Worm (Caenorhabditis elegans) whole organism, early embryonic: Measurements from ENCODE around the gene nfu-1.

Experiments used
- B0310.2 ChIP-seq: sonication (generic microtip); optimal IDR thresholded peaks from 2 replicates; lab custom pipeline; 2016; ENCODE audit warnings: mild to moderate bottlenecking, missing genetic modification characterization, missing compliant biosample characterization
- F13C5.2 ChIP-seq: sonication (generic microtip); optimal IDR thresholded peaks from 2 replicates; lab custom pipeline; 2017; ENCODE audit warnings: mild to moderate bottlenecking, missing genetic modification characterization, inconsistent platforms, missing compliant biosample characterization
- aly-1 ChIP-seq: sonication (generic microtip); optimal IDR thresholded peaks from 2 replicates; lab custom pipeline; 2016; ENCODE audit warnings: missing genetic modification characterization, missing compliant biosample characterization
- ama-1 ChIP-seq: fragments of 150-350 bp; optimal IDR thresholded peaks from 2 replicates; lab custom pipeline; 2014
- ceh-13 ChIP-seq: fragments of 200-800 bp; sonication (Bioruptor generic); optimal IDR thresholded peaks from 2 replicates; lab custom pipeline; 2018; ENCODE audit warnings: mild to moderate bottlenecking, missing genetic modification characterization, missing compliant biosample characterization
- ceh-36 ChIP-seq: sonication (generic microtip); optimal IDR thresholded peaks from 2 replicates; lab custom pipeline; 2016; ENCODE audit warnings: missing genetic modification characterization, inconsistent platforms, missing compliant biosample characterization
- ets-7 ChIP-seq: sonication (generic microtip); optimal IDR thresholded peaks from 2 replicates; lab custom pipeline; 2016; ENCODE audit warnings: missing genotype, missing genetic modification characterization, missing compliant biosample characterization
- flt-1 ChIP-seq: fragments of 200-800 bp; sonication (Bioruptor generic); IDR thresholded peaks from 2 replicates; pipeline ENCODE4 v1.3.6; 2022; ENCODE audit warnings: missing genetic modification characterization, missing compliant biosample characterization
- hmbx-1 ChIP-seq: sonication (generic microtip); optimal IDR thresholded peaks from 2 replicates; lab custom pipeline; 2016; ENCODE audit warnings: mild to moderate bottlenecking, missing genetic modification characterization, missing compliant biosample characterization
- hmg-4 ChIP-seq: fragments of 200-800 bp; sonication (Bioruptor generic); optimal IDR thresholded peaks from 2 replicates; lab custom pipeline; 2018; ENCODE audit warnings: mild to moderate bottlenecking, missing genetic modification characterization, missing compliant biosample characterization
- hnd-1 ChIP-seq: sonication (generic microtip); optimal IDR thresholded peaks from 2 replicates; lab custom pipeline; 2016; ENCODE audit warnings: missing genetic modification characterization, missing compliant biosample characterization
- pes-1 ChIP-seq: fragments of 200-800 bp; sonication (Bioruptor generic); IDR thresholded peaks from 2 replicates; pipeline ENCODE4 v1.3.6; 2022; ENCODE audit warnings: missing genetic modification reagents, missing genetic modification characterization, missing compliant biosample characterization
- scrt-1 ChIP-seq: fragments of 200-800 bp; sonication (Bioruptor generic); IDR thresholded peaks from 2 replicates; pipeline ENCODE4 v1.3.6; 2022; ENCODE audit warnings: missing genetic modification characterization, missing compliant biosample characterization
- sea-1 ChIP-seq: fragments of 200-800 bp; sonication (Bioruptor generic); conservative IDR thresholded peaks from 2 replicates; pipeline ENCODE4 v1.3.6; 2022; ENCODE audit warnings: missing genetic modification characterization, missing compliant biosample characterization
- tbx-11 ChIP-seq: fragments of 200-800 bp; sonication (Bioruptor generic); IDR thresholded peaks from 2 replicates; pipeline ENCODE4 v1.3.6; 2022; ENCODE audit warnings: missing genetic modification characterization, missing compliant biosample characterization
- tbx-37 ChIP-seq: fragments of 200-800 bp; sonication (Bioruptor generic); conservative IDR thresholded peaks from 2 replicates; pipeline ENCODE4 v1.3.6; 2022; ENCODE audit warnings: missing genetic modification reagents, missing genetic modification characterization, missing compliant biosample characterization
- tra-4 ChIP-seq: sonication (generic microtip); optimal IDR thresholded peaks from 2 replicates; lab custom pipeline; 2017; ENCODE audit warnings: missing genetic modification characterization, missing compliant biosample characterization

The nfu-1 gene

ce11 chrIV:10394858-10395257 is 7.6 kb downstream of the nfu-1 start, which contains the start of gene R10H10.4:
R10H10.4 (minus strand) TSS chrIV:10394958.
- TF ChIP-seq flt-1 (GFP tag; lab: Robert Waterston, UW) (no peak), aly-1 (no peak), tbx-37 (GFP tag; lab: Robert Waterston, UW) (no peak), hnd-1 (tag; lab: Kevin White, UChicago) (no peak), sea-1 (GFP tag; lab: Robert Waterston, UW) (no peak), ama-1 (lab: Kevin White, UChicago) (no peak), hmg-4 (no peak), hmbx-1 (tag; lab: Kevin White, UChicago) (no peak), tbx-11 (GFP tag; lab: Robert Waterston, UW) (no peak), F13C5.2 (tag; lab: Kevin White, UChicago) (no peak), ceh-13 (no peak), ceh-36 (no peak), scrt-1 (no peak), tra-4 (tag; lab: Kevin White, UChicago) (no peak), pes-1 (GFP tag; lab: Robert Waterston, UW) (no peak), B0310.2 (tag; lab: Kevin White, UChicago) (no peak)

- no peak for TF ChIP-seq tra-4 (tag; lab: Kevin White, UChicago)
- no peak for TF ChIP-seq tbx-37 (GFP tag; lab: Robert Waterston, UW)
Measured at ce11 chrIV:10396827-10397226, 9.6 kb downstream of the nfu-1 start.

- TF ChIP-seq hnd-1 (tag; lab: Kevin White, UChicago) = no peak
- TF ChIP-seq flt-1 (GFP tag; lab: Robert Waterston, UW) = no peak
Measured at ce11 chrIV:10398244-10398643, 11.0 kb downstream of the nfu-1 start.

- TF ChIP-seq aly-1 (peak; percentile 56), hmbx-1 (tag; lab: Kevin White, UChicago) (no peak), tbx-11 (GFP tag; lab: Robert Waterston, UW) (0 out of 2 replicates have a peak, but pooled peaks have one; percentile 34), sea-1 (GFP tag; lab: Robert Waterston, UW) (no peak), B0310.2 (tag; lab: Kevin White, UChicago) (no peak), F13C5.2 (tag; lab: Kevin White, UChicago) (peak; percentile 56)
Measured at ce11 chrIV:10403193-10404058, 16.2 kb downstream of the nfu-1 start, which contains the start of gene gpa-7. gpa-7 (plus strand) TSS chrIV:10404008.

ce11 chrIV:10409377-10409776 is 22.2 kb downstream of the nfu-1 start, which contains the start of gene rfk-1:
rfk-1 (minus strand) TSS chrIV:10409477.
- TF ChIP-seq ceh-36 (no peak), tra-4 (tag; lab: Kevin White, UChicago) (no peak), scrt-1 (no peak), hmbx-1 (tag; lab: Kevin White, UChicago) (no peak), ets-7 (tag; lab: Kevin White, UChicago) (no peak), flt-1 (GFP tag; lab: Robert Waterston, UW) (no peak), B0310.2 (tag; lab: Kevin White, UChicago) (no peak), hnd-1 (tag; lab: Kevin White, UChicago) (no peak), pes-1 (GFP tag; lab: Robert Waterston, UW) (no peak), sea-1 (GFP tag; lab: Robert Waterston, UW) (no peak), ceh-13 (no peak), ama-1 (lab: Kevin White, UChicago) (no peak), tbx-37 (GFP tag; lab: Robert Waterston, UW) (no peak), aly-1 (no peak), hmg-4 (no peak), tbx-11 (GFP tag; lab: Robert Waterston, UW) (no peak), F13C5.2 (tag; lab: Kevin White, UChicago) (no peak)

ce11 chrIV:10413828-10414227 is 26.6 kb downstream of the nfu-1 start, which contains the start of gene R10H10.7:
R10H10.7 (minus strand) TSS chrIV:10413928.
- no peak for TF ChIP-seq hmbx-1 (tag; lab: Kevin White, UChicago)
- TF ChIP-seq scrt-1 = no peak

- TF ChIP-seq sea-1 (GFP tag; lab: Robert Waterston, UW) = no peak
- no peak for TF ChIP-seq scrt-1
- no peak for TF ChIP-seq ets-7 (tag; lab: Kevin White, UChicago)
Measured at ce11 chrIV:10417781-10418180, 30.6 kb downstream of the nfu-1 start, which contains the start of gene F13B12.6. F13B12.6 (minus strand) TSS chrIV:10417881.

ce11 chrIV:10419896-10420295 is 32.7 kb downstream of the nfu-1 start:
- no peak for TF ChIP-seq tbx-37 (GFP tag; lab: Robert Waterston, UW)
- TF ChIP-seq pes-1 (GFP tag; lab: Robert Waterston, UW) = no peak
- no peak for TF ChIP-seq ceh-13
- TF ChIP-seq hmg-4 = no peak
- TF ChIP-seq ceh-36 = no peak
- TF ChIP-seq ets-7 (tag; lab: Kevin White, UChicago) = no peak
- TF ChIP-seq tbx-11 (GFP tag; lab: Robert Waterston, UW) = no peak
- TF ChIP-seq F13C5.2 (tag; lab: Kevin White, UChicago) = no peak
- TF ChIP-seq scrt-1 = no peak
- TF ChIP-seq ama-1 (lab: Kevin White, UChicago) = no peak
- TF ChIP-seq flt-1 (GFP tag; lab: Robert Waterston, UW) = no peak
- TF ChIP-seq hnd-1 (tag; lab: Kevin White, UChicago) = no peak
- TF ChIP-seq B0310.2 (tag; lab: Kevin White, UChicago) = no peak
- TF ChIP-seq hmbx-1 (tag; lab: Kevin White, UChicago) = no peak
- TF ChIP-seq aly-1 = no peak
- TF ChIP-seq sea-1 (GFP tag; lab: Robert Waterston, UW) = no peak
- no peak for TF ChIP-seq tra-4 (tag; lab: Kevin White, UChicago)
